Worm (Caenorhabditis elegans): ENCODE data around the gene ZK131.11.

DNA sequence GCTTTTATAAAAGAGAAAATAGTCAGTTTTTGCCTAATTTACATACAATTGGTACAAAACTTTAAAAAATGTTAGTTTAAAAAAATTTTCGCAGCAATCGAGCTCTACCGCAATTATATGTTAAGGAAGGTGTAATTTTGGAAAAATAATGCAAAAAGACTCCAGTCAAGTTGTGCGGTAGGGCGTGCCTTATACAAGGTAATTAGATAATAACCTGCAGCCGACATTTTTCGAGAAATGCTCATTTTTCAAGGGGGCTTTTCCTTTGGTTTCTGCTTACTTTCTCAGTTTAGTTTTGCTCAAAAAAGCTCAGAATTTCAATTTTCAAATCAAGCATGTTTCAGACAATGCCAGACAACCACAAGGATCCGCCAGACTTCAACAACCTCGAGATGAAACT lies 38.2 kb downstream of the ZK131.11 start, which contains the start of gene F08G2.4:
- TF ChIP-seq snpc-1.2 (GFP tag; IDR thresholded peaks at IDR 0.05), result no peak
- TF ChIP-seq mdl-1 (tag; optimal IDR thresholded peaks at IDR 0.05), result no peak
- no peak for TF ChIP-seq snpc-4 (tag; optimal IDR thresholded peaks at IDR 0.05)
- TF ChIP-seq zag-1 (tag; optimal IDR thresholded peaks at IDR 0.05), result no peak
- TF ChIP-seq ZK546.5 (tag; optimal IDR thresholded peaks at IDR 0.05), result no peak

All from whole organism, L4 larva.